Worm (Caenorhabditis elegans): ENCODE measurements around the gene clc-5.

The clc-5 gene

ce11 chrX:7433269-7433668 is at the start of gene clc-5:
Gene clc-5 (plus strand): TSS chrX:7433569.
- TF ChIP-seq ztf-23 (GFP tag; IDR thresholded peaks at IDR 0.05) = no peak
- no peak for TF ChIP-seq flt-1 (GFP tag; IDR thresholded peaks at IDR 0.05)
- TF ChIP-seq ref-1 (GFP tag; conservative IDR thresholded peaks at IDR 0.05) = no peak
- no peak for TF ChIP-seq klf-2 (GFP tag; conservative IDR thresholded peaks at IDR 0.05)
- TF ChIP-seq med-1 (GFP tag; optimal IDR thresholded peaks at IDR 0.05; ENCODE audit: insufficient read depth) = no peak
- TF ChIP-seq ztf-29 (GFP tag; IDR thresholded peaks at IDR 0.05) = no peak
- TF ChIP-seq cog-1 (tag; optimal IDR thresholded peaks at IDR 0.05) = no peak
- TF ChIP-seq T22C8.4 (GFP tag; IDR thresholded peaks at IDR 0.05) = no peak
- no peak for TF ChIP-seq tab-1 (GFP tag; IDR thresholded peaks at IDR 0.05)

ce11 chrX:7390270-7390669 is 43.1 kb upstream of the clc-5 start, which contains the start of gene C10A4.6:
Gene C10A4.6 (plus strand): TSS chrX:7390570.
- TF ChIP-seq tab-1 (GFP tag; IDR thresholded peaks at IDR 0.05) = no peak
- TF ChIP-seq cog-1 (tag; optimal IDR thresholded peaks at IDR 0.05) = no peak
- no peak for TF ChIP-seq flt-1 (GFP tag; IDR thresholded peaks at IDR 0.05)
- no peak for TF ChIP-seq ref-1 (GFP tag; conservative IDR thresholded peaks at IDR 0.05)
- no peak for TF ChIP-seq T22C8.4 (GFP tag; IDR thresholded peaks at IDR 0.05)
- TF ChIP-seq klf-2 (GFP tag; conservative IDR thresholded peaks at IDR 0.05) = no peak
- TF ChIP-seq ztf-23 (GFP tag; IDR thresholded peaks at IDR 0.05) = no peak
- no peak for TF ChIP-seq ztf-29 (GFP tag; IDR thresholded peaks at IDR 0.05)
- no peak for TF ChIP-seq med-1 (GFP tag; optimal IDR thresholded peaks at IDR 0.05; ENCODE audit: insufficient read depth)

DNA sequence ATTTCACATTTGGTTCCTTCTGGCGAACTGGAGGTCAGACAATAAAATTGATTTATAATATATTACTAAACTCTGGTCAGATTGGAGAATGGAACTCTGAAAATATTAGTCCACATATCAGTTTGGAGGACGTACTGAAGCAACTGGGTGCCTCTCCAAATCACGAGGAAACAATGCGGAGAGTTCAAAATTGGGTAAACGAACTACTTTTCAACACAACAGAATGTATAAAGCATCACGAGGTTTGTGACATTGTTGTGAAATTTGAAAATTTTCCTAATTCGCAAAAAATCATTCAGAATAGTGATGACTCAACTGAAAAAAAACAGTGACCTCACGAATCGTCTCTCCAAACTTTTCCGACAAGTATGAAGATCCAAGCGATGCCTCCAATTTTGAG is 40.2 kb upstream of the clc-5 start, which contains the start of gene gad-2:
Gene gad-2 (plus strand): TSS at position 301 of the 400 bp plus-strand sequence.
- no peak for TF ChIP-seq flt-1 (GFP tag; IDR thresholded peaks at IDR 0.05)
- TF ChIP-seq med-1 (GFP tag; optimal IDR thresholded peaks at IDR 0.05; ENCODE audit: insufficient read depth) = no peak

DNA sequence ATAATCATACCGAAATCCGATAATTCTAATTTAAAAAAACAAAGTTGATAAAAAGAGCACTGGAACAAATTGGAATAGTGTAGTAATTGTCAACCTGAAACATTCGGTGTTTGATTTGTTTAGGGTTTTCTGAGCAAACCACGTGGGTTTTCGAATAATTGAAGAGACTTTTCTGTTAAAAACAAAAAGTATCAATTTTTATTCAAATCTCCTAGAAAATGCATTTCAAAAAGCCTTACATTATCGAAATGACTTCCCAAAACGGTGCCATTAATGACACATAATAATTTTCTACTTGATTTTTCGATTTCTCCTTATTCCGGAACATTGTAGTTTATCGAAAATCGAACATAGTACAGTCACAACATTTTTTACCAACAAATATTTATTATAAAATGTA is 35.4 kb upstream of the clc-5 start, which contains the start of gene C10A4.13:
Gene C10A4.13 (minus strand): TSS at position 101 of the 400 bp plus-strand sequence.
- TF ChIP-seq ref-1 (GFP tag; conservative IDR thresholded peaks at IDR 0.05) = no peak
- TF ChIP-seq T22C8.4 (GFP tag; IDR thresholded peaks at IDR 0.05) = no peak
- TF ChIP-seq ztf-23 (GFP tag; IDR thresholded peaks at IDR 0.05) = no peak
- TF ChIP-seq flt-1 (GFP tag; IDR thresholded peaks at IDR 0.05) = no peak
- no peak for TF ChIP-seq ztf-29 (GFP tag; IDR thresholded peaks at IDR 0.05)
- no peak for TF ChIP-seq klf-2 (GFP tag; conservative IDR thresholded peaks at IDR 0.05)
- TF ChIP-seq tab-1 (GFP tag; IDR thresholded peaks at IDR 0.05) = no peak
- TF ChIP-seq cog-1 (tag; optimal IDR thresholded peaks at IDR 0.05) = no peak
- TF ChIP-seq med-1 (GFP tag; optimal IDR thresholded peaks at IDR 0.05; ENCODE audit: insufficient read depth) = no peak

- TF ChIP-seq flt-1 (GFP tag; IDR thresholded peaks at IDR 0.05) (no peak), tab-1 (GFP tag; IDR thresholded peaks at IDR 0.05) (no peak), ztf-23 (GFP tag; IDR thresholded peaks at IDR 0.05) (no peak), ref-1 (GFP tag; conservative IDR thresholded peaks at IDR 0.05) (no peak), T22C8.4 (GFP tag; IDR thresholded peaks at IDR 0.05) (no peak), med-1 (GFP tag; optimal IDR thresholded peaks at IDR 0.05; ENCODE audit: insufficient read depth) (no peak), cog-1 (tag; optimal IDR thresholded peaks at IDR 0.05) (no peak), ztf-29 (GFP tag; IDR thresholded peaks at IDR 0.05) (no peak)
Observed at ce11 chrX:7398584-7398983, 34.8 kb upstream of the clc-5 start, which contains the start of gene C10A4.10. Gene C10A4.10 (plus strand): TSS chrX:7398884.

- TF ChIP-seq cog-1 (tag; optimal IDR thresholded peaks at IDR 0.05) (no peak), ztf-23 (GFP tag; IDR thresholded peaks at IDR 0.05) (no peak), T22C8.4 (GFP tag; IDR thresholded peaks at IDR 0.05) (no peak), med-1 (GFP tag; optimal IDR thresholded peaks at IDR 0.05; ENCODE audit: insufficient read depth) (no peak), klf-2 (GFP tag; conservative IDR thresholded peaks at IDR 0.05) (no peak), flt-1 (GFP tag; IDR thresholded peaks at IDR 0.05) (no peak), ref-1 (GFP tag; conservative IDR thresholded peaks at IDR 0.05) (no peak), ztf-29 (GFP tag; IDR thresholded peaks at IDR 0.05) (no peak), tab-1 (GFP tag; IDR thresholded peaks at IDR 0.05) (no peak)
Observed at ce11 chrX:7400788-7401187, 32.6 kb upstream of the clc-5 start, which contains the start of gene C10A4.4. Gene C10A4.4 (plus strand): TSS chrX:7401088.

DNA sequence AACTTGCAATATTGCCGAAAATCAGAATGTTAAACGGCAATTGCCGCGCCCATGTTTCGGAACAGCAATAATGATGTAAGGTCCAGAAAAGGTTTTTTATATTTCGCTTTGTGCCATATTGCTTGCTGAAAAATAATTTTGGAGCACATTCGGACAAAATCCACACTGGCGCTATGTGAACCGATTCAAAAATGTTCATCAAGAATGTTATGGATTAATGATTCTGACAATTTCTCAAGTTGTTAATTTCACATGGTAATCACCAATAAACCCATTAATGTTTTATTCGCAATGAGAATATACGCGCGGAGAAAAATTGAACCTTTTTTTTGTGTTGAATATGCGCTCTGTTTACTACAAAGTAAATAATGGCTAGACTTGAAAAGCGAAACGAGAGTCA is 28.8 kb upstream of the clc-5 start:
- TF ChIP-seq ztf-29 (GFP tag; IDR thresholded peaks at IDR 0.05) (no peak), tab-1 (GFP tag; IDR thresholded peaks at IDR 0.05) (no peak), klf-2 (GFP tag; conservative IDR thresholded peaks at IDR 0.05) (no peak), flt-1 (GFP tag; IDR thresholded peaks at IDR 0.05) (no peak), T22C8.4 (GFP tag; IDR thresholded peaks at IDR 0.05) (no peak), ztf-23 (GFP tag; IDR thresholded peaks at IDR 0.05) (no peak), cog-1 (tag; optimal IDR thresholded peaks at IDR 0.05) (no peak), ref-1 (GFP tag; conservative IDR thresholded peaks at IDR 0.05) (no peak), med-1 (GFP tag; optimal IDR thresholded peaks at IDR 0.05; ENCODE audit: insufficient read depth) (no peak)

DNA sequence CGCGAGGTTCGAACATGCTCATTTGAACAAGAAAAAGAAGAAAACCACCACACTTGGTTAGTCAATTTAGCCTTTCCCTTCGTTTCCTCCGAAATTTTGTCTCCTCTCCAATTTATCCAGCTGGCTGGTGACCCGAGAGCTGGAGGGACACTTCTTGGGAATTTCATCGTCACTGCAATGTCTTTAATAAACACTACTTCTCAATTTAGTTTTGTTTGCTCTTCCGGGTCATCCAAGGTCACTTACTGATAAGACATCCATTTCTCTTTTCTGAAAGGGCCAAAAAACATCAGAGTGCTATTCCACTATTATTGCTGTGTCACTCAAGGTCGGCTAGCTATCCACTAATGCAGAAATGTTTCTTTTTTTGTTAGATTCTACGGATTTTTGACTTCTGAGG is 28.0 kb upstream of the clc-5 start, which contains the start of gene C10A4.3:
Gene C10A4.3 (plus strand): TSS at position 301 of the 400 bp plus-strand sequence.
- TF ChIP-seq ztf-29 (GFP tag; IDR thresholded peaks at IDR 0.05) (no peak), ztf-23 (GFP tag; IDR thresholded peaks at IDR 0.05) (no peak), cog-1 (tag; optimal IDR thresholded peaks at IDR 0.05) (no peak), flt-1 (GFP tag; IDR thresholded peaks at IDR 0.05) (no peak), med-1 (GFP tag; optimal IDR thresholded peaks at IDR 0.05; ENCODE audit: insufficient read depth) (no peak), tab-1 (GFP tag; IDR thresholded peaks at IDR 0.05) (no peak), klf-2 (GFP tag; conservative IDR thresholded peaks at IDR 0.05) (no peak), T22C8.4 (GFP tag; IDR thresholded peaks at IDR 0.05) (no peak), ref-1 (GFP tag; conservative IDR thresholded peaks at IDR 0.05) (no peak)

- TF ChIP-seq flt-1 (GFP tag; IDR thresholded peaks at IDR 0.05) = no peak
- no peak for TF ChIP-seq ztf-29 (GFP tag; IDR thresholded peaks at IDR 0.05)
- TF ChIP-seq ztf-23 (GFP tag; IDR thresholded peaks at IDR 0.05) = no peak
- no peak for TF ChIP-seq med-1 (GFP tag; optimal IDR thresholded peaks at IDR 0.05; ENCODE audit: insufficient read depth)
Observed at ce11 chrX:7407749-7408148, 25.6 kb upstream of the clc-5 start.

DNA sequence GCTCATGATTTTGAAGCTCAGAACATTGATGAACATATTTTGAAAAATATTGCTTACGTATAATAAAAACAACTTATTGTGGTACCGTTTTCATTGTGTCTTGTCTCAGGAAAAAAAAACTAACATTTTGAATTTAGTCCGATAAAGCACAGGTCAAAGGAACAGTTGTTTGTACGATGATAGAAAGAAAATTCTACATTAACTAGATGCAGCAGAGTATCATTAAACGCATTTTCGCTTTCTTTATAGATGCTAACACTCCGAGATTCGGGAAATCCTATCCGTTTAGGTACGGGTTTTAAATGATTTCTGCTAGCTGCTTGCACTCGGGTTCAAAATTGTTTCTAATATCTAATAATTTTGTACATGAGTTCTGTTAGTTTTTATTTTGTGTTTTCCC is 24.3 kb upstream of the clc-5 start:
- TF ChIP-seq ref-1 (GFP tag; conservative IDR thresholded peaks at IDR 0.05) = no peak
- TF ChIP-seq tab-1 (GFP tag; IDR thresholded peaks at IDR 0.05) = no peak
- TF ChIP-seq T22C8.4 (GFP tag; IDR thresholded peaks at IDR 0.05) = no peak
- TF ChIP-seq ztf-29 (GFP tag; IDR thresholded peaks at IDR 0.05) = no peak
- TF ChIP-seq klf-2 (GFP tag; conservative IDR thresholded peaks at IDR 0.05) = no peak
